Worm (Caenorhabditis elegans) whole organism, early embryonic: ENCODE data around the gene lrpc-1.

ENCODE experiments used
- B0310.2 ChIP-seq: sonication (generic microtip); optimal IDR thresholded peaks from 2 replicates; lab custom pipeline; 2016; ENCODE audit warnings: mild to moderate bottlenecking, missing genetic modification characterization, missing compliant biosample characterization
- F13C5.2 ChIP-seq: sonication (generic microtip); optimal IDR thresholded peaks from 2 replicates; lab custom pipeline; 2017; ENCODE audit warnings: mild to moderate bottlenecking, missing genetic modification characterization, inconsistent platforms, missing compliant biosample characterization
- aly-1 ChIP-seq: sonication (generic microtip); optimal IDR thresholded peaks from 2 replicates; lab custom pipeline; 2016; ENCODE audit warnings: missing genetic modification characterization, missing compliant biosample characterization
- ama-1 ChIP-seq: fragments of 150-350 bp; optimal IDR thresholded peaks from 2 replicates; lab custom pipeline; 2014
- ceh-13 ChIP-seq: fragments of 200-800 bp; sonication (Bioruptor generic); optimal IDR thresholded peaks from 2 replicates; lab custom pipeline; 2018; ENCODE audit warnings: mild to moderate bottlenecking, missing genetic modification characterization, missing compliant biosample characterization
- ceh-36 ChIP-seq: sonication (generic microtip); optimal IDR thresholded peaks from 2 replicates; lab custom pipeline; 2016; ENCODE audit warnings: missing genetic modification characterization, inconsistent platforms, missing compliant biosample characterization
- ets-7 ChIP-seq: sonication (generic microtip); optimal IDR thresholded peaks from 2 replicates; lab custom pipeline; 2016; ENCODE audit warnings: missing genotype, missing genetic modification characterization, missing compliant biosample characterization
- flt-1 ChIP-seq: fragments of 200-800 bp; sonication (Bioruptor generic); IDR thresholded peaks from 2 replicates; pipeline ENCODE4 v1.3.6; 2022; ENCODE audit warnings: missing genetic modification characterization, missing compliant biosample characterization
- hmbx-1 ChIP-seq: sonication (generic microtip); optimal IDR thresholded peaks from 2 replicates; lab custom pipeline; 2016; ENCODE audit warnings: mild to moderate bottlenecking, missing genetic modification characterization, missing compliant biosample characterization
- hmg-4 ChIP-seq: fragments of 200-800 bp; sonication (Bioruptor generic); optimal IDR thresholded peaks from 2 replicates; lab custom pipeline; 2018; ENCODE audit warnings: mild to moderate bottlenecking, missing genetic modification characterization, missing compliant biosample characterization
- hnd-1 ChIP-seq: sonication (generic microtip); optimal IDR thresholded peaks from 2 replicates; lab custom pipeline; 2016; ENCODE audit warnings: missing genetic modification characterization, missing compliant biosample characterization
- pes-1 ChIP-seq: fragments of 200-800 bp; sonication (Bioruptor generic); IDR thresholded peaks from 2 replicates; pipeline ENCODE4 v1.3.6; 2022; ENCODE audit warnings: missing genetic modification reagents, missing genetic modification characterization, missing compliant biosample characterization
- scrt-1 ChIP-seq: fragments of 200-800 bp; sonication (Bioruptor generic); IDR thresholded peaks from 2 replicates; pipeline ENCODE4 v1.3.6; 2022; ENCODE audit warnings: missing genetic modification characterization, missing compliant biosample characterization
- sea-1 ChIP-seq: fragments of 200-800 bp; sonication (Bioruptor generic); conservative IDR thresholded peaks from 2 replicates; pipeline ENCODE4 v1.3.6; 2022; ENCODE audit warnings: missing genetic modification characterization, missing compliant biosample characterization
- tbx-11 ChIP-seq: fragments of 200-800 bp; sonication (Bioruptor generic); IDR thresholded peaks from 2 replicates; pipeline ENCODE4 v1.3.6; 2022; ENCODE audit warnings: missing genetic modification characterization, missing compliant biosample characterization
- tbx-37 ChIP-seq: fragments of 200-800 bp; sonication (Bioruptor generic); conservative IDR thresholded peaks from 2 replicates; pipeline ENCODE4 v1.3.6; 2022; ENCODE audit warnings: missing genetic modification reagents, missing genetic modification characterization, missing compliant biosample characterization
- tra-4 ChIP-seq: sonication (generic microtip); optimal IDR thresholded peaks from 2 replicates; lab custom pipeline; 2017; ENCODE audit warnings: missing genetic modification characterization, missing compliant biosample characterization

lrpc-1 gene

DNA sequence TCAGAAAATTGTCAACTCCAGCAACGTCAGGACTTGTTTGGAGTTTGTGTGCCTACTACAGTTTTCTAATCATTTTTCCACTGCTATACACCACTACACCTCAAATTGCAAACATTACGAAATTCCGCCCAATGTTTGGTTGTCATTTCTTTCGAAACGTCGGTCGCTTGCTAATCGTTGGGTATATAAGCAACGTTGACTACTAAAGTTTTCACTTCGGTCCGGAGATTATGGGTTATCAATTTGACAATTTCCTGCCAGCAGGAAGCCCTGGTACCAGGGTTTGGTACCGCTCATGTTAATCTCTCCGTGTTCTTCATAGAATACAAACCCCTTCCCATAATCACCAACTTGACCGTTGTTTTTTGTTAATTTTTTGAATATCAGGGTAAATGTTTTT, 37.0 kb downstream of the lrpc-1 start:
- TF ChIP-seq sea-1 (no peak), ceh-13 (GFP tag; lab: Kevin White, UChicago) (no peak), tra-4 (tag; lab: Kevin White, UChicago) (no peak), tbx-37 (GFP tag; lab: Robert Waterston, UW) (no peak), hmbx-1 (tag; lab: Kevin White, UChicago) (no peak), F13C5.2 (no peak), flt-1 (no peak), hnd-1 (tag; lab: Kevin White, UChicago) (no peak), hmg-4 (GFP tag; lab: Kevin White, UChicago) (no peak), scrt-1 (GFP tag; lab: Robert Waterston, UW) (no peak), pes-1 (no peak), ceh-36 (tag; lab: Kevin White, UChicago) (no peak), ama-1 (lab: Kevin White, UChicago) (no peak), ets-7 (tag; lab: Kevin White, UChicago) (no peak), B0310.2 (tag; lab: Kevin White, UChicago) (no peak), tbx-11 (GFP tag; lab: Robert Waterston, UW) (no peak)

DNA sequence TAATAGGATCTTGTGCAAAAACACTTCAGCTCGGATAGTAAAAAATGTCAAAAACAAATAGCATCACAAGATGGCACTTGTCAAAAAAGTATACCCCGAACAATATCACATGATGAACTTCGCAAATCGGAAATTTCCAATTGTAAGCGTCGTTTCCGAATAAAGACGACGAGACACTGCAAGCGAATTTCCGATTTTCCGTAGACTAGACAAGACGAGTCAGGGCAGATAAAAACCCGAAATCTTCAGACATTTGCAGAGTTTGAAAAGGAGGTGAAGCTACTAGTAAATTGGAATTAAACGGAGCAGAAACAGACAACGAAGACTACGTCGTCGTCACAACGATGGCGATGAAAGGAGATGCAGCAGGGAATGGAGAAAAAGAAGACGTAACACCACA, 41.3 kb downstream of the lrpc-1 start:
- TF ChIP-seq tra-4 (tag; lab: Kevin White, UChicago) (no peak), sea-1 (no peak), scrt-1 (GFP tag; lab: Robert Waterston, UW) (no peak), ceh-13 (GFP tag; lab: Kevin White, UChicago) (no peak), tbx-37 (GFP tag; lab: Robert Waterston, UW) (no peak), flt-1 (no peak), pes-1 (no peak), aly-1 (tag; lab: Kevin White, UChicago) (no peak), hmg-4 (GFP tag; lab: Kevin White, UChicago) (no peak), ets-7 (tag; lab: Kevin White, UChicago) (no peak), F13C5.2 (no peak), tbx-11 (GFP tag; lab: Robert Waterston, UW) (no peak), hnd-1 (tag; lab: Kevin White, UChicago) (no peak), ama-1 (lab: Kevin White, UChicago) (no peak), ceh-36 (tag; lab: Kevin White, UChicago) (no peak)

DNA sequence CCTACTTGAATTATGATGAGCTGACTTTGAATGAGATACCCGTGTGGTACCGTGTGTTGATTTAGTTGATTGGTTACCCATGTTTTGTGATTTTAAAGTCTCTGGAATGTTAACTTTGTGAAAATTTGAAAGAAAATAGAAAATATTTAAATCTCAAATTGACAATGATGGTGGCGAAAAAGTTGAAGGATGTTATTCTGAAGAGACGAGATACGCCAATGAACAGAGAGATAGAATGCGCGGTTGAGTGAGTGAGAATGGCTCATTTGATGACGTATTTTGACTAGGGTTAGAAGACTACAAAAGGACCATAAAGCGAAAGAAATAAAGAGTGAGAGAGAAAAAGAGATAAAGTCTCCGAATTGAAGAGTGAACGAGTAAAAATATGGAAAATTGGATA, 42.6 kb downstream of the lrpc-1 start, which contains the start of gene glb-6:
Gene glb-6, minus strand, starts transcription at position 101 of the 400 bp plus-strand sequence.
- TF ChIP-seq ama-1 (lab: Kevin White, UChicago) (no peak), hmbx-1 (tag; lab: Kevin White, UChicago) (no peak), tra-4 (tag; lab: Kevin White, UChicago) (no peak), scrt-1 (GFP tag; lab: Robert Waterston, UW) (no peak), ceh-36 (tag; lab: Kevin White, UChicago) (no peak), flt-1 (no peak), pes-1 (no peak), ets-7 (tag; lab: Kevin White, UChicago) (no peak)

DNA sequence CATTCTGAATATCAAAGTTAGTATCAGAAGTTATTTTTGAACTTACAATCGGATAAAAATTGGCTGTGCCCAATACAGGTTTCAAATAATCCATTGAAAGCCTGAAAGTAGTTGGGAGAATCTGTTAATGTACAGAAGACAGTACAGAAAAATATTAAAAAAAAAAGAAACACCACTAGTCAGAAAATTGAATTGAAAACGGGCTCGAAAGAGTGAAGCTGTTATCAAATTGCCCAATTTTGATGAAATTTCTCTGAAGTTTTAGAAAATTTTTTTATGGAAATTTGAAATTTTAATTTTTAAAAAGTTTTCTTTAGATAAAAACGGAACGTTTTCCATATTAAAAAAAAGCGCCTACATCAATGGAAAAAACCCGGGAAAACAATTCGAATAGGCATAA, 45.9 kb downstream of the lrpc-1 start, which contains the start of gene C18C4.7:
Gene C18C4.7, minus strand, starts transcription at position 101 of the 400 bp plus-strand sequence.
- TF ChIP-seq aly-1 (tag; lab: Kevin White, UChicago) (no peak), ceh-36 (tag; lab: Kevin White, UChicago) (no peak), B0310.2 (tag; lab: Kevin White, UChicago) (no peak)

DNA sequence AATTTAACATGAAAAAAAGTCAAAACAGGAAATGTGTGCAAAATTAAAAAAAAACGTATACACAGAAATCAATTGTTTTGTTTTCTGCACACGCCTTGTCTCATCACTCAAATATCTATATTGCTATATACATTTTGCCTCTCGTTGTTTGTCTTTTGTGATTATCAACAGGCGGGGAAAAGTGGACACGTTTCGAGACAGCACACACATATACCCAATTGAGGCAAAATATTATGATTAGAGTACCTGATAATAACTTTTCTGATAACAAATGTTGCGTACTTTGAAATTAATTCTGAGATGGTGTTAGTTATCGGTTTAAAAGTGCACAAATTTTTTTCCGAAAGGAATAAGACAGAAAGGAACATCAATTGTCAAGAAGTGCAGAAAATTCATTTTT, 53.1 kb downstream of the lrpc-1 start:
- TF ChIP-seq pes-1 (no peak), B0310.2 (tag; lab: Kevin White, UChicago) (no peak), hmg-4 (GFP tag; lab: Kevin White, UChicago) (no peak), tbx-37 (GFP tag; lab: Robert Waterston, UW) (no peak), sea-1 (no peak), ceh-36 (tag; lab: Kevin White, UChicago) (no peak), ceh-13 (GFP tag; lab: Kevin White, UChicago) (no peak), aly-1 (tag; lab: Kevin White, UChicago) (no peak)
